Fruit fly (Drosophila melanogaster): ENCODE data around the gene bai.

DNA sequence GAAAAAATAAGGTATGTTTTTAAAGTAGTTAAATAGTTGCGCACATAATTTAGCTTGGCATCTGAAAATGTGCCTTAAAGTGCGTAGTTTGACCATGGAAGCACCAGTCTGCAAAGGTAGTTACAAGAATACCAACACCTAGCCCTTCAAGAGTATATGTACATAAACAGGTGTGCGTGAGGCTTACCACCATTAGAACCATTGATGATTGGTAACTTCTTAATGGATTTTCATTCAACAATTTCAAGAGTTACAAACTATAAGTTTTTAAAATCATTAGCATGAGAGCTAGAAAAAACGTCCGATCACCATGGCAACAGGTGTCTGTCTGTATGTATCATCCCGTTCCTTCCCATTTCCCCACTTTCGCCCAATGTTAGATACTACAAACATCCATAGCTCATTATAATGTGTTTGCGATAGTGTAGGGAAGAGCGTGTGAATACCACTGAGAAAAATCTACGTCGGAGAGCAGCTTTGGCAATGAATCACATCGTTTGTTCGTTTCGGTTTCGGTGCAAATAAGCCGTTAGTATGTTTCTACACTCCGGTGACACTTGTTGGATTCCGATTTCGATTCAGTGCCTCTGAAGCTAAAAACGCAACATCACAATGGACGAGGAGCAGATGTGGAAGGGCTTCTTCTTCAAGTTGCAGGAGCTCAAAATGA is 17.4 kb downstream of the bai start:
- TF ChIP-seq CG12768 (GFP tag; optimal IDR thresholded peaks at IDR 0.05) (peak; percentile 8), Clk (GFP tag; optimal IDR thresholded peaks at IDR 0.05) (no peak), CG1620 (GFP tag; optimal IDR thresholded peaks at IDR 0.05) (no peak), tj (GFP tag; optimal IDR thresholded peaks at IDR 0.05) (no peak), kay (GFP tag; ENCODE audit: borderline replicate concordance) (peak; percentile 86), CG11617 (GFP tag; optimal IDR thresholded peaks at IDR 0.05) (no peak), Hr96 (GFP tag; optimal IDR thresholded peaks at IDR 0.05) (no peak), CG33017 (tag; optimal IDR thresholded peaks at IDR 0.05) (no peak), CG14711 (tag; optimal IDR thresholded peaks at IDR 0.05) (no peak)

Measured in whole organism, adult.